Worm (Caenorhabditis elegans) whole organism, L4/young adult: Measurements from ENCODE around the gene rabx-5.

Experiments used
- dao-5 ChIP-seq: sonication (generic microtip); optimal IDR thresholded peaks from 2 replicates; lab custom pipeline; 2016; ENCODE audit warnings: missing genotype, missing genetic modification characterization, moderate library complexity, missing compliant biosample characterization
- him-1 ChIP-seq: sonication (generic microtip); optimal IDR thresholded peaks from 2 replicates; lab custom pipeline; 2016; ENCODE audit warnings: missing genotype, missing genetic modification reagents, missing genetic modification characterization, missing compliant biosample characterization

- TF ChIP-seq him-1 (no peak), dao-5 (tag; lab: Kevin White, UChicago) (no peak)
Measured at ce11 chrIII:10599699-10600098, 5.5 kb upstream of the rabx-5 start.
